Fruit fly (Drosophila melanogaster): ENCODE measurements around the gene RpS19a.

dm6 chrX:16648435-16648781, 10.7 kb downstream of the RpS19a start:
- TF ChIP-seq pan (optimal IDR thresholded peaks at IDR 0.05) (no peak), psq (optimal IDR thresholded peaks at IDR 0.05) (no peak)

All from whole organism.